Fruit fly (Drosophila melanogaster) whole organism, prepupa: ENCODE data around the gene CG15728.

Experiments
- CG10631 ChIP-seq: fragments of 200-800 bp; sonication (Bioruptor generic); optimal IDR thresholded peaks from 2 replicates; lab custom pipeline; 2016; ENCODE audit warnings: missing biosample characterization, missing genetic modification characterization
- CG11294 ChIP-seq: fragments of 200-800 bp; sonication (Bioruptor generic); IDR thresholded peaks from 2 replicates; pipeline ENCODE4 v1.3.6; 2022; ENCODE audit warnings: missing biosample characterization, missing genetic modification characterization
- CG11762 ChIP-seq: fragments of 200-800 bp; sonication (Bioruptor generic); optimal IDR thresholded peaks from 3 replicates; lab custom pipeline; 2016; ENCODE audit warnings: missing biosample characterization, missing genetic modification characterization; ENCODE audit not compliant: insufficient read depth
- CG1621 ChIP-seq: fragments of 200-800 bp; sonication (Bioruptor generic); optimal IDR thresholded peaks from 3 replicates; lab custom pipeline; 2018; ENCODE audit warnings: missing biosample characterization, mild to moderate bottlenecking, missing genetic modification characterization
- CG16779 ChIP-seq: fragments of 200-800 bp; sonication (Bioruptor generic); optimal IDR thresholded peaks from 3 replicates; lab custom pipeline; 2017; ENCODE audit warnings: missing biosample characterization, mild to moderate bottlenecking, missing genetic modification characterization
- CG3032 ChIP-seq: fragments of 200-800 bp; optimal IDR thresholded peaks from 2 replicates; lab custom pipeline; 2019; ENCODE audit warnings: missing biosample characterization, mild to moderate bottlenecking, missing genetic modification characterization, moderate library complexity
- CG31627 ChIP-seq: fragments of 200-800 bp; sonication (Bioruptor generic); optimal IDR thresholded peaks from 3 replicates; lab custom pipeline; 2016; ENCODE audit warnings: missing biosample characterization, missing genetic modification characterization
- CG32006 ChIP-seq: fragments of 200-800 bp; sonication (Bioruptor generic); optimal IDR thresholded peaks from 3 replicates; lab custom pipeline; 2017; ENCODE audit warnings: missing biosample characterization, mild to moderate bottlenecking, missing genetic modification characterization
- CG34406 ChIP-seq: fragments of 200-800 bp; sonication (Bioruptor generic); optimal IDR thresholded peaks from 3 replicates; lab custom pipeline; 2016; ENCODE audit warnings: missing biosample characterization, missing genetic modification characterization
- CG3919 ChIP-seq: fragments of 200-800 bp; sonication (Bioruptor generic); optimal IDR thresholded peaks from 3 replicates; lab custom pipeline; 2016; ENCODE audit warnings: missing biosample characterization, missing genetic modification characterization
- CG6276 ChIP-seq: fragments of 200-800 bp; sonication (Bioruptor generic); optimal IDR thresholded peaks from 2 replicates; lab custom pipeline; 2017; ENCODE audit warnings: missing biosample characterization, mild to moderate bottlenecking, missing genetic modification characterization
- CG6854 ChIP-seq: fragments of 200-800 bp; sonication (Bioruptor generic); optimal IDR thresholded peaks from 2 replicates; lab custom pipeline; 2017; ENCODE audit warnings: missing biosample characterization, mild to moderate bottlenecking, missing genetic modification characterization
- CG8119 ChIP-seq: fragments of 200-800 bp; sonication (Bioruptor generic); IDR thresholded peaks from 3 replicates; pipeline ENCODE4 v1.3.6; 2022; ENCODE audit warnings: missing biosample characterization, missing genetic modification characterization
- CG8632 ChIP-seq: fragments of 200-800 bp; sonication (Bioruptor generic); optimal IDR thresholded peaks from 3 replicates; lab custom pipeline; 2016; ENCODE audit warnings: missing biosample characterization, missing genetic modification characterization
- Eip75B ChIP-seq: fragments of 200-800 bp; sonication (Bioruptor generic); optimal IDR thresholded peaks from 3 replicates; lab custom pipeline; 2016; ENCODE audit warnings: missing biosample characterization, missing genetic modification characterization
- Eip78C ChIP-seq: fragments of 200-800 bp; sonication (Bioruptor generic); peaks from one replicate; lab custom pipeline; 2016; ENCODE audit warnings: missing biosample characterization, missing genetic modification characterization
- Eip93F ChIP-seq: fragments of 200-800 bp; sonication (Bioruptor generic); optimal IDR thresholded peaks from 2 replicates; lab custom pipeline; 2016; ENCODE audit warnings: missing biosample characterization, mild to moderate bottlenecking, missing genetic modification characterization
- Ets21C ChIP-seq: fragments of 200-800 bp; sonication (Bioruptor generic); optimal IDR thresholded peaks from 3 replicates; lab custom pipeline; 2016; ENCODE audit warnings: missing biosample characterization, missing genetic modification characterization
- Gug ChIP-seq: fragments of 200-800 bp; sonication (Bioruptor generic); IDR thresholded peaks from 2 replicates; pipeline ENCODE4 v1.3.6; 2022; ENCODE audit warnings: missing biosample characterization, missing genetic modification characterization
- Hr38 ChIP-seq: sonication (Bioruptor generic); optimal IDR thresholded peaks from 2 replicates; lab custom pipeline; 2016; ENCODE audit warnings: missing biosample characterization, missing genetic modification characterization
- Hr39 ChIP-seq: fragments of 200-800 bp; sonication (Bioruptor generic); optimal IDR thresholded peaks from 2 replicates; lab custom pipeline; 2016; ENCODE audit warnings: missing biosample characterization, missing genetic modification characterization
- Lpt ChIP-seq: fragments of 200-800 bp; sonication (Bioruptor generic); optimal IDR thresholded peaks from 3 replicates; lab custom pipeline; 2016; ENCODE audit warnings: missing biosample characterization, missing genetic modification characterization
- OdsH ChIP-seq: fragments of 200-800 bp; sonication (Bioruptor generic); optimal IDR thresholded peaks from 3 replicates; lab custom pipeline; 2016; ENCODE audit warnings: missing biosample characterization, missing genetic modification characterization
- Smox ChIP-seq: fragments of 200-800 bp; sonication (Bioruptor generic); optimal IDR thresholded peaks from 3 replicates; lab custom pipeline; 2016; ENCODE audit warnings: missing biosample characterization, missing genetic modification characterization
- Sox102F ChIP-seq: fragments of 200-800 bp; sonication (Bioruptor generic); optimal IDR thresholded peaks from 2 replicates; lab custom pipeline; 2016; ENCODE audit warnings: missing biosample characterization, mild to moderate bottlenecking, missing genetic modification characterization
- Sox15 ChIP-seq: fragments of 200-800 bp; sonication (Bioruptor generic); optimal IDR thresholded peaks from 3 replicates; lab custom pipeline; 2016; ENCODE audit warnings: missing biosample characterization, missing genetic modification characterization
- achi ChIP-seq: fragments of 200-800 bp; sonication (Bioruptor generic); optimal IDR thresholded peaks from 3 replicates; lab custom pipeline; 2016; ENCODE audit warnings: missing biosample characterization, missing genetic modification characterization
- acj6 ChIP-seq: fragments of 200-800 bp; sonication (Bioruptor generic); optimal IDR thresholded peaks from 3 replicates; lab custom pipeline; 2016; ENCODE audit warnings: missing biosample characterization, missing genetic modification characterization
- cyc ChIP-seq: fragments of 200-800 bp; sonication (Bioruptor generic); optimal IDR thresholded peaks from 3 replicates; lab custom pipeline; 2016; ENCODE audit warnings: missing biosample characterization, missing genetic modification characterization
- dac ChIP-seq: fragments of 200-800 bp; sonication (Bioruptor generic); optimal IDR thresholded peaks from 2 replicates; lab custom pipeline; 2017; ENCODE audit warnings: missing biosample characterization, mild to moderate bottlenecking, missing genetic modification characterization
- dsx ChIP-seq: fragments of 200-800 bp; optimal IDR thresholded peaks from 3 replicates; lab custom pipeline; 2019; ENCODE audit warnings: missing biosample characterization, mild to moderate bottlenecking, missing genetic modification characterization, moderate library complexity; ENCODE audit not compliant: poor library complexity, severe bottlenecking
- fd59A ChIP-seq: fragments of 200-800 bp; sonication (Bioruptor generic); optimal IDR thresholded peaks from 2 replicates; lab custom pipeline; 2017; ENCODE audit warnings: missing biosample characterization, mild to moderate bottlenecking, missing genetic modification characterization, missing genetic modification reagents
- fd85E ChIP-seq: fragments of 200-800 bp; sonication (Bioruptor generic); optimal IDR thresholded peaks from 3 replicates; lab custom pipeline; 2016; ENCODE audit warnings: missing biosample characterization, missing genetic modification characterization
- fkh ChIP-seq: fragments of 200-800 bp; sonication (Bioruptor generic); optimal IDR thresholded peaks from 3 replicates; lab custom pipeline; 2017; ENCODE audit warnings: missing biosample characterization, mild to moderate bottlenecking, missing genetic modification characterization, moderate library complexity
- lz ChIP-seq: fragments of 200-800 bp; sonication (Bioruptor generic); optimal IDR thresholded peaks from 3 replicates; lab custom pipeline; 2016; ENCODE audit warnings: missing biosample characterization, missing genetic modification characterization
- net ChIP-seq: fragments of 200-800 bp; sonication (Bioruptor generic); optimal IDR thresholded peaks from 3 replicates; lab custom pipeline; 2016; ENCODE audit warnings: missing biosample characterization, missing genetic modification characterization
- pdm3 ChIP-seq: fragments of 200-800 bp; sonication (Bioruptor generic); optimal IDR thresholded peaks from 3 replicates; lab custom pipeline; 2016; ENCODE audit warnings: missing biosample characterization, missing genetic modification characterization
- salr ChIP-seq, 2 experiments: fragments of 200-800 bp; sonication (Bioruptor generic); optimal IDR thresholded peaks; 3 replicates each; lab custom pipeline; 2016 to 2018; ENCODE audit warnings: missing biosample characterization in 2 of 2, missing genetic modification characterization in 2 of 2, mild to moderate bottlenecking in 1 of 2
- spab ChIP-seq: fragments of 200-800 bp; sonication (Bioruptor generic); optimal IDR thresholded peaks from 2 replicates; lab custom pipeline; 2017; ENCODE audit warnings: missing biosample characterization, mild to moderate bottlenecking, missing genetic modification characterization, missing genetic modification reagents
- ss ChIP-seq, 2 experiments: fragments of 200-800 bp; sonication (Bioruptor generic); optimal IDR thresholded peaks; 2 replicates in 1 of 2; 3 replicates in 1 of 2; lab custom pipeline; 2017 to 2018; ENCODE audit warnings: mild to moderate bottlenecking in 2 of 2, missing biosample characterization in 2 of 2, missing genetic modification characterization in 2 of 2, moderate library complexity in 1 of 2
- svp ChIP-seq: fragments of 200-800 bp; sonication (Bioruptor generic); peaks from one replicate; lab custom pipeline; 2016; ENCODE audit warnings: missing biosample characterization, missing genetic modification characterization
- vri ChIP-seq: fragments of 200-800 bp; sonication (Bioruptor generic); optimal IDR thresholded peaks from 3 replicates; lab custom pipeline; 2016; ENCODE audit warnings: missing biosample characterization, mild to moderate bottlenecking, missing genetic modification characterization

The CG15728 gene

DNA sequence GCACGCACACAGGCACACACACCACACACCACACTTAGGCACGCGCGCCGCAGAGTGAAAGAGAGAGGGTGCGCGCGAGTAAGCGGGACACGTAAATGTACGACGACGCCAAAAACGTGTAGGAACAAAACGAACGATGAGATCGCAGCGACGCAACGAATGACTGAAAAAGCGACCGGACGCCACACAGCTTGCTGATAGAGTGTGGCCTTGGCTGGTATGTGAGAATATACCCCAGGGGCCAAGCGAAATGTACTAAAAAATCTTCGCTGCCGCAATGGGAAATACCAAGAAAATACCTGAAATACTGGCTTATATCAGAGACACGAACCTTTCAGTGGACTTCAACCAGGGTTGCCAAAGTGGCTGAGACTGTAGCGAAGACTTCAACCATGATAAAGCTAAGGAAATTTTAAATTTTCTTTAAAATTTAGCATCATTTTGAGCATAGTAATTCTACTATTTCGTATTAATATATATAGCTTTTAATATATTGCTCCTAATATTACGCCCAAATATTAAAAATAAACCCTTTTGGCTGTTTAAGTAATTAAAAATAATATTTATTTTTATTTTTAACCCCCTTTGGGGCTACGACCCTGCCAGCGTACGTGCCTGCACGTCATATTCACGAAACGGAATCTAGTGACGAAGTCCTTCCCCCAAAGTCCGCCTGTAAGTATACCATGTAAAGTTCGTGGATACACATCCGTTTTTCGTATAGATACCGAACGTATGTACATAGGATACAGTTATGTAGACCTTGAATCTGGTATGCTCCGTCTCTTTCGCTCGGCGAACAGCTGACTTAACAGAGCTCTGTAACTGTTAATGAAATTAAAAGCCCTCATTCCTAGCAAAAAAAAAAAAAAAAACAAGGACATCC, 40.9 kb upstream of the CG15728 start, which contains the start of gene Pits (continued):
- peak in 1 of 2 experiments; percentile 14 for TF ChIP-seq salr (GFP tag; optimal IDR thresholded peaks at IDR 0.05; lab: Kevin White, UChicago)
- no peak for TF ChIP-seq fd85E (GFP tag; lab: Kevin White, UChicago)
- no peak for TF ChIP-seq achi (GFP tag; lab: Kevin White, UChicago)
- no peak for TF ChIP-seq pdm3 (GFP tag; lab: Kevin White, UChicago)
- TF ChIP-seq CG16779 (tag; lab: Kevin White, UChicago), result peak; percentile 65
- TF ChIP-seq fd59A (GFP tag; lab: Kevin White, UChicago), result no peak
- no peak for TF ChIP-seq Smox
- TF ChIP-seq CG1621, result peak; percentile 53
- TF ChIP-seq CG11762 (GFP tag; lab: Kevin White, UChicago), result no peak
- TF ChIP-seq CG10631 (GFP tag; lab: Kevin White, UChicago), result peak; percentile 34
- peak; percentile 11 for TF ChIP-seq net (GFP tag; lab: Kevin White, UChicago)
- no peak for TF ChIP-seq Sox15 (GFP tag; lab: Kevin White, UChicago)
- peak; percentile 72 for TF ChIP-seq vri (GFP tag; lab: Kevin White, UChicago)
- TF ChIP-seq Eip78C, result peak; percentile 47
- TF ChIP-seq Sox102F (GFP tag; lab: Kevin White, UChicago), result no peak
- TF ChIP-seq ss (GFP tag; optimal IDR thresholded peaks at IDR 0.05; lab: Kevin White, UChicago), result peak; percentile 36 to 79
- peak; percentile 37 for TF ChIP-seq acj6
- peak; percentile 66 for TF ChIP-seq Lpt
- TF ChIP-seq Eip75B (GFP tag; lab: Kevin White, UChicago), result peak; percentile 39
- peak; percentile 27 for TF ChIP-seq CG3032 (tag; lab: Kevin White, UChicago)
- peak; percentile 19 for TF ChIP-seq OdsH (GFP tag; lab: Kevin White, UChicago)

DNA sequence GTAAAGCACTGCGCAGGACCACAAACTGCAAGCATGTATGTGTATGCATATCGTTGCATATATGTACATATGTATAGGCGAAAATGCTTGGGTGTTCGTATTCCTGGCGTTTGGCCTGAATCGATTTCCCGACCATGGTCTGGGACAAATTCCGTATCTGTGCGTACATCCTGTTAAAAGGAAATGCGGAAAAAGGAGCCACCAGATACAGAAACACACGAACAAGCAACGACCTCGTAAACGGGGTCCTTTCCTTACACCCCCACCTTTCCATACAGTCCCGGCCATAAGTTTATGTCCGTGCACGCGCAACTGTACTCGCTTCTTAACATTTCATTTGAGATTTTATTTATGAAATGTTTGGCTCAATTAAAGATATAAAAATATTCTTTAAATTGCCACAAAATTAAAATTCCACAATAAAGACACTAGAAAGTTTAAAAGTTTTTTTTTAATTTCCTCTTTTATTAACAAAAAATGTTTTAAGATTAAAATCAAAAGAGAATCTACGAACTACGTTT, 40.2 kb upstream of the CG15728 start:
- TF ChIP-seq svp (GFP tag; lab: Kevin White, UChicago) (no peak), CG8119 (GFP tag; lab: Robert Waterston, UW) (no peak), CG31627 (GFP tag; lab: Kevin White, UChicago) (no peak), Ets21C (GFP tag; lab: Kevin White, UChicago) (no peak), Eip78C (peak; percentile 71), fkh (no peak), CG11294 (no peak), dsx (GFP tag; lab: Kevin White, UChicago) (no peak), CG6276 (GFP tag; lab: Kevin White, UChicago) (no peak)
- TF ChIP-seq, all 60 proteins: peak for 1

DNA sequence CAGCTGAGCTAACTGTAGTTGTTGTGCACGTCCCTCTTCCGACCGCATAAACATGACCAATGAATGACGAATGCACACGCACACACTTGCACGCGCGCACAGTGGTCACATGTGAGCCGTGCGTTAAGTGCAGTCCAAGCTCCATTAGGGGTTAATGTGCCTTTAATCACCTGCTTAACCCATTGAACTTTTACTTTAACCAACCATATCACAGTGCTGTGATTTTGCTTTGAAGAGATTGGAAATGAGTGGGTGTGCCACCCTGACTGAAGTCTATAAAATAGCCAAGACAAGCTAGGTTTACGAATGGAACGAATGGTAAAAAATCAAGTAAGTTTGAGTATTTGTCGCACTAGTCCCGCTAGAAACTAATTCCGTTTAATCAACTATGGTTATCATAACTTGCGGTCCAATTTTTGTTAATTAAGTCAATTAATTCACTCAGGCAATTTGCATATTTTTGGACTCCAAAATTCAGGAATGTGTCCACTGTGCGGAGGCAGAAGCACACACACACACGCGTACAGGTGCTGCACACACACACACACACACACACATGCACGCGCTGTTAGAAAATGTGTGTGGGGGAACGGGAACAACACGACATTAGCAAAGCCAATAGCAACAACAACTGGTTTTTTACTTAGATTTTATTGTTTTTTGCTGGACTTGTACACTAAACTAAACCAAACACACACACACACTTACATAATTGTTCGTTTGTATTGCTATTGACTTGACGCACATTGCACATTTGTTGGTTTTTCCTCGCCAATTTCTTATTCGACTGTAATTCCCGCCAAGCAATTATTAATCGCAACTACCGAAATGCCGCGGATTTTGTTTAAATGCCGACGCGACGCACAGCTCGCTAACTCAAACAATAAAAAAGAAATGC, 32.6 kb upstream of the CG15728 start:
- TF ChIP-seq Eip93F (GFP tag; lab: Kevin White, UChicago), result no peak
- TF ChIP-seq CG6854 (GFP tag; lab: Kevin White, UChicago), result peak; percentile 14
- peak; percentile 67 for TF ChIP-seq Lpt
- TF ChIP-seq fd85E (GFP tag; lab: Kevin White, UChicago), result peak; percentile 26
- peak; percentile 74 for TF ChIP-seq CG10631 (GFP tag; lab: Kevin White, UChicago)
- TF ChIP-seq CG16779 (tag; lab: Kevin White, UChicago), result peak; percentile 43
- peak; percentile 72 for TF ChIP-seq Eip75B (GFP tag; lab: Kevin White, UChicago)
- TF ChIP-seq CG8119 (GFP tag; lab: Robert Waterston, UW), result peak; percentile 50; the same call in 2 of the 3 replicates
- peak; percentile 58 for TF ChIP-seq CG3919
- no peak for TF ChIP-seq Gug (GFP tag; lab: Robert Waterston, UW)
- peak; percentile 68 for TF ChIP-seq CG8632 (GFP tag; lab: Kevin White, UChicago)
- peak; percentile 90 for TF ChIP-seq CG32006
- TF ChIP-seq fd59A (GFP tag; lab: Kevin White, UChicago), result peak; percentile 59
- TF ChIP-seq Sox15 (GFP tag; lab: Kevin White, UChicago), result peak; percentile 66
- TF ChIP-seq dac (GFP tag; lab: Kevin White, UChicago), result peak; percentile 73
- peak; percentile 64 for TF ChIP-seq CG34406
- peak; percentile 75 for TF ChIP-seq lz (GFP tag; lab: Kevin White, UChicago)
- TF ChIP-seq acj6, result peak; percentile 72
- TF ChIP-seq pdm3 (GFP tag; lab: Kevin White, UChicago), result peak; percentile 82
- TF ChIP-seq Hr38 (GFP tag; lab: Kevin White, UChicago), result no peak
- peak; percentile 80 for TF ChIP-seq Hr39 (GFP tag; lab: Kevin White, UChicago)
- peak; percentile 58 for TF ChIP-seq fkh
- TF ChIP-seq vri (GFP tag; lab: Kevin White, UChicago), result peak; percentile 49
- peak; percentile 61 for TF ChIP-seq spab (GFP tag; lab: Kevin White, UChicago)
- TF ChIP-seq cyc, result peak; percentile 71
